Fruit fly (Drosophila melanogaster) whole organism, embryonic: ENCODE results near the gene CG2767.

ENCODE experiments used
- Bgb ChIP-seq: fragments of 200-800 bp; sonication (Bioruptor generic); IDR thresholded peaks from 2 replicates; pipeline ENCODE4 v1.3.6; 2022; ENCODE audit warnings: missing biosample characterization, missing genetic modification characterization; ENCODE audit not compliant: partially characterized antibody
- CG10321 ChIP-seq: fragments of 200-800 bp; sonication (Bioruptor generic); IDR thresholded peaks from 2 replicates; pipeline ENCODE4 v1.3.6; 2022; ENCODE audit warnings: missing biosample characterization, missing genetic modification characterization
- CG10565 ChIP-seq: fragments of 200-800 bp; sonication (Bioruptor generic); optimal IDR thresholded peaks from 3 replicates; lab custom pipeline; 2016; ENCODE audit warnings: missing biosample characterization, mild to moderate bottlenecking, missing genetic modification characterization
- CG10979 ChIP-seq: fragments of 200-800 bp; sonication (Bioruptor generic); optimal IDR thresholded peaks from 2 replicates; lab custom pipeline; 2018; ENCODE audit warnings: missing biosample characterization, mild to moderate bottlenecking, missing genetic modification characterization, moderate library complexity
- CG11398 ChIP-seq: fragments of 200-800 bp; sonication (Bioruptor generic); optimal IDR thresholded peaks from 2 replicates; lab custom pipeline; 2016; ENCODE audit warnings: missing biosample characterization, missing genetic modification characterization
- CG12104 ChIP-seq: fragments of 200-800 bp; sonication (Bioruptor generic); optimal IDR thresholded peaks from 3 replicates; lab custom pipeline; 2016; ENCODE audit warnings: missing biosample characterization, missing genetic modification characterization
- CG13123 ChIP-seq: fragments of 200-800 bp; sonication (Bioruptor generic); optimal IDR thresholded peaks from 2 replicates; lab custom pipeline; 2016; ENCODE audit warnings: missing biosample characterization, missing genetic modification characterization
- CG13894 ChIP-seq: fragments of 200-800 bp; sonication (Bioruptor generic); optimal IDR thresholded peaks from 3 replicates; lab custom pipeline; 2018; ENCODE audit warnings: missing biosample characterization, mild to moderate bottlenecking, missing genetic modification characterization, moderate library complexity
- CG14667 ChIP-seq: fragments of 200-800 bp; sonication (Bioruptor generic); IDR thresholded peaks from 2 replicates; pipeline ENCODE4 v1.3.6; 2022; ENCODE audit warnings: missing biosample characterization, missing genetic modification characterization
- CG14860 ChIP-seq: fragments of 200-800 bp; sonication (Bioruptor generic); IDR thresholded peaks from 3 replicates; pipeline ENCODE4 v1.3.6; 2022; ENCODE audit warnings: missing biosample characterization, missing genetic modification characterization; ENCODE audit not compliant: partially characterized antibody
- CG16815 ChIP-seq: fragments of 200-800 bp; sonication (Bioruptor generic); optimal IDR thresholded peaks from 3 replicates; lab custom pipeline; 2017; ENCODE audit warnings: missing biosample characterization, mild to moderate bottlenecking, missing genetic modification characterization
- CG17612 ChIP-seq: fragments of 200-800 bp; sonication (Bioruptor generic); IDR thresholded peaks from 2 replicates; pipeline ENCODE4 v1.3.6; 2022; ENCODE audit warnings: missing biosample characterization, missing genetic modification characterization
- CG18011 ChIP-seq: fragments of 200-800 bp; sonication (Bioruptor generic); optimal IDR thresholded peaks from 2 replicates; lab custom pipeline; 2017; ENCODE audit warnings: missing biosample characterization, missing genetic modification characterization, mild to moderate bottlenecking, moderate library complexity, missing genotype
- CG2116 ChIP-seq: fragments of 200-800 bp; sonication (Bioruptor generic); optimal IDR thresholded peaks from 3 replicates; lab custom pipeline; 2018; ENCODE audit warnings: missing biosample characterization, mild to moderate bottlenecking, missing genetic modification characterization
- CG2875 ChIP-seq: fragments of 200-800 bp; sonication (Bioruptor generic); optimal IDR thresholded peaks from 2 replicates; lab custom pipeline; 2017; ENCODE audit warnings: missing biosample characterization, mild to moderate bottlenecking, missing genetic modification characterization, missing genetic modification reagents
- CG2889 ChIP-seq: fragments of 200-800 bp; sonication (Bioruptor generic); IDR thresholded peaks from 3 replicates; pipeline ENCODE4 v1.3.6; 2022; ENCODE audit warnings: missing biosample characterization, missing genetic modification characterization
- CG32767 ChIP-seq: fragments of 200-800 bp; sonication (Bioruptor generic); IDR thresholded peaks from 2 replicates; pipeline ENCODE4 v1.3.6; 2022; ENCODE audit warnings: missing biosample characterization, missing genetic modification characterization
- CG33213 ChIP-seq: fragments of 200-800 bp; sonication (Bioruptor generic); optimal IDR thresholded peaks from 3 replicates; lab custom pipeline; 2016; ENCODE audit warnings: missing biosample characterization, missing genetic modification characterization
- CG34376 ChIP-seq: fragments of 200-800 bp; sonication (Bioruptor generic); optimal IDR thresholded peaks from 2 replicates; lab custom pipeline; 2018; ENCODE audit warnings: missing biosample characterization, mild to moderate bottlenecking, missing genetic modification characterization
- CG6272 ChIP-seq: fragments of 200-800 bp; sonication (Bioruptor generic); IDR thresholded peaks from 2 replicates; pipeline ENCODE4 v1.3.6; 2022; ENCODE audit warnings: missing biosample characterization, missing genetic modification characterization
- CG7786 ChIP-seq: fragments of 200-800 bp; sonication (Bioruptor generic); optimal IDR thresholded peaks from 2 replicates; lab custom pipeline; 2016; ENCODE audit warnings: missing biosample characterization, missing genetic modification characterization
- CG8765 ChIP-seq: fragments of 200-800 bp; sonication (Bioruptor generic); IDR thresholded peaks from 2 replicates; pipeline ENCODE4 v1.3.6; 2022; ENCODE audit warnings: missing biosample characterization, missing genetic modification characterization
- CG9797 ChIP-seq: fragments of 200-800 bp; sonication (Bioruptor generic); optimal IDR thresholded peaks from 3 replicates; lab custom pipeline; 2018; ENCODE audit warnings: missing biosample characterization, mild to moderate bottlenecking, missing genetic modification characterization
- E2f1 ChIP-seq: fragments of 200-800 bp; sonication (Bioruptor generic); IDR thresholded peaks from 2 replicates; pipeline ENCODE4 v1.3.6; 2022; ENCODE audit warnings: missing biosample characterization, missing genetic modification characterization
- ERR ChIP-seq: fragments of 200-800 bp; sonication (Bioruptor generic); optimal IDR thresholded peaks from 2 replicates; lab custom pipeline; 2016; ENCODE audit warnings: missing biosample characterization, missing genetic modification characterization
- HHEX ChIP-seq: fragments of 200-800 bp; sonication (Bioruptor generic); optimal IDR thresholded peaks from 3 replicates; lab custom pipeline; 2017; ENCODE audit warnings: missing biosample characterization, mild to moderate bottlenecking, missing genetic modification characterization, missing genetic modification reagents
- HmgD ChIP-seq: fragments of 200-800 bp; sonication (Bioruptor generic); optimal IDR thresholded peaks from 3 replicates; lab custom pipeline; 2016; ENCODE audit warnings: missing biosample characterization, missing genetic modification characterization
- MBD-R2 ChIP-seq: fragments of 200-800 bp; sonication (Bioruptor generic); IDR thresholded peaks from 2 replicates; pipeline ENCODE4 v1.3.6; 2022; ENCODE audit warnings: missing biosample characterization, missing genetic modification characterization
- Meics ChIP-seq: fragments of 200-800 bp; sonication (Bioruptor generic); optimal IDR thresholded peaks from 2 replicates; lab custom pipeline; 2017; ENCODE audit warnings: missing biosample characterization, mild to moderate bottlenecking, missing genetic modification characterization
- Six4 ChIP-seq: fragments of 200-800 bp; sonication (Bioruptor generic); optimal IDR thresholded peaks from 2 replicates; lab custom pipeline; 2016; ENCODE audit warnings: missing biosample characterization, missing genetic modification characterization
- Ssrp ChIP-seq: fragments of 200-800 bp; sonication (Bioruptor generic); optimal IDR thresholded peaks from 2 replicates; lab custom pipeline; 2018; ENCODE audit warnings: missing biosample characterization, mild to moderate bottlenecking, missing genetic modification characterization, moderate library complexity
- bab2 ChIP-seq: fragments of 200-800 bp; sonication (Bioruptor generic); optimal IDR thresholded peaks from 2 replicates; lab custom pipeline; 2016; ENCODE audit warnings: missing biosample characterization, missing genetic modification characterization
- bcd ChIP-seq: fragments of 200-800 bp; sonication (Bioruptor generic); optimal IDR thresholded peaks from 2 replicates; lab custom pipeline; 2017; ENCODE audit warnings: missing biosample characterization, mild to moderate bottlenecking, missing genetic modification characterization
- bowl ChIP-seq: fragments of 200-800 bp; sonication (Bioruptor generic); IDR thresholded peaks from 2 replicates; pipeline ENCODE4 v1.3.6; 2022; ENCODE audit warnings: missing biosample characterization, missing genetic modification characterization
- bsh ChIP-seq, 2 experiments: fragments of 200-800 bp; sonication (Bioruptor generic); optimal IDR thresholded peaks; 2 replicates each; lab custom pipeline; 2017 to 2018; ENCODE audit warnings: mild to moderate bottlenecking in 2 of 2, missing biosample characterization in 2 of 2, missing genetic modification characterization in 2 of 2, moderate library complexity in 1 of 2
- dimm ChIP-seq: fragments of 200-800 bp; sonication (Bioruptor generic); IDR thresholded peaks from 2 replicates; pipeline ENCODE4 v1.3.6; 2022; ENCODE audit warnings: missing biosample characterization, missing genetic modification characterization
- ems ChIP-seq: fragments of 200-800 bp; sonication (Bioruptor generic); optimal IDR thresholded peaks from 3 replicates; lab custom pipeline; 2016; ENCODE audit warnings: missing biosample characterization, missing genetic modification characterization
- eve ChIP-seq, 2 experiments: fragments of >200 bp; optimal IDR thresholded peaks; 2 replicates each; lab custom pipeline; 2017; ENCODE audit warnings: missing biosample characterization in 2 of 2, missing genetic modification characterization in 2 of 2
- gcm ChIP-seq: fragments of 200-800 bp; sonication (Bioruptor generic); optimal IDR thresholded peaks from 2 replicates; lab custom pipeline; 2019; ENCODE audit warnings: missing biosample characterization, mild to moderate bottlenecking, missing genetic modification characterization, moderate library complexity
- gsb ChIP-seq: fragments of 200-800 bp; sonication (Bioruptor generic); IDR thresholded peaks from 2 replicates; pipeline ENCODE4 v1.3.6; 2022; ENCODE audit warnings: missing biosample characterization, missing genetic modification characterization
- kni ChIP-seq: fragments of 200-800 bp; sonication (Bioruptor generic); optimal IDR thresholded peaks from 3 replicates; lab custom pipeline; 2017; ENCODE audit warnings: mild to moderate bottlenecking, missing biosample characterization, missing genetic modification reagents, missing genetic modification characterization
- nau ChIP-seq: fragments of 200-800 bp; sonication (Bioruptor generic); optimal IDR thresholded peaks from 3 replicates; lab custom pipeline; 2017; ENCODE audit warnings: missing biosample characterization, mild to moderate bottlenecking, missing genetic modification characterization, missing genetic modification reagents
- pho ChIP-seq: fragments of 200-800 bp; sonication (Bioruptor generic); optimal IDR thresholded peaks from 2 replicates; lab custom pipeline; 2016; ENCODE audit warnings: missing biosample characterization, missing genetic modification characterization
- sisA ChIP-seq: fragments of 200-800 bp; sonication (Bioruptor generic); IDR thresholded peaks from 2 replicates; pipeline ENCODE4 v1.3.6; 2022; ENCODE audit warnings: missing biosample characterization, missing genetic modification characterization
- so ChIP-seq: fragments of 200-800 bp; sonication (Bioruptor generic); IDR thresholded peaks from 3 replicates; pipeline ENCODE4 v1.3.6; 2022; ENCODE audit warnings: missing biosample characterization, missing genetic modification characterization
- tgo ChIP-seq: fragments of 200-800 bp; sonication (Bioruptor generic); IDR thresholded peaks from 3 replicates; pipeline ENCODE4 v1.3.6; 2022; ENCODE audit warnings: missing biosample characterization, missing genetic modification characterization
- tin ChIP-seq: fragments of 200-800 bp; sonication (Bioruptor generic); optimal IDR thresholded peaks from 3 replicates; lab custom pipeline; 2016; ENCODE audit warnings: missing biosample characterization, missing genetic modification characterization
- z ChIP-seq: fragments of 200-800 bp; sonication (Bioruptor generic); IDR thresholded peaks from 3 replicates; pipeline ENCODE4 v1.3.6; 2022; ENCODE audit warnings: missing biosample characterization, missing genetic modification characterization
- zfh2 ChIP-seq: fragments of 200-800 bp; sonication (Bioruptor generic); optimal IDR thresholded peaks from 2 replicates; lab custom pipeline; 2016; ENCODE audit warnings: missing biosample characterization, missing genetic modification characterization

CG2767 gene

DNA sequence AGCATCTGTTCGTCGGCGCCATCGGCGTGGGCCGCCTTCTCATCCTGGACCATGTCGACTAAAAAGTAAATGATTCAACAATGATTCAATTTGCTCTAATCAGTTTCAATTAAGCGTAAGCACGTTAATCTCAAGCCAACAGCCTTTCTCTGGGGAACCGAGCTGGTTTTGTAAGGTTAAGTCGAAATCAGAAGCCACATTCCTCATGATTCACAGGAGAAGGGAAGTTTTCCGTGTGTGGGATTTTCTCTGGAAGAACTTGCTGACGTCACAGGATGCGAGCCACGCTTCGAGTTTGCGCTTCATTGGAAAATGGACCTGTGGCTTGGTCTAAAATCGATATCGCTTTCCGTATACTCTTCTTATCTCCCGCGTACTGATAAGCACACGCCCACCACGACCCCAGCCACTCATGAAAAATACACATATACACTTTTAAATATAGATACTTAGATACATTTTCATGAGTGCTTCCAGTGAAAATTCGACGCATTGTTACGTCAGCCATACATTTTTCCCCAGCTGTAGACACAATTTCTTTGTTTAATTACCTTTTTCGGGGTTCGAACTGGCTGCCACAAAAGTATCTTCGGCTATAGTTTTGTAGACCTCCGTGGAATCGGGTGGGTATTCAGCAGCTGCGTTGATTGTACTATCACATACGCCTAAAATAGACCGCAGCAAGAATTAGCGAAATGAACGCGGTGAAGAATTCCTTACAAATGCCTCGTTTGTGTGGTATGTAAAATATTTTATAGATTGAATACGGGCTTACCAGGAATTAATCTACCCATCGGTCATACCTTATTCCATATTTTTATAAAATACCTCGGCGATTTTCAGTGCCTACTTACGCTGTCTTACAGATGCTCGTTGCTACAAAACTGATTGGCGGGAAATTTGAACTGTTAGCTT is 30.6 kb downstream of the CG2767 start (continued):
- TF ChIP-seq CG11398 = peak; percentile 9
- no peak for TF ChIP-seq bab2
- TF ChIP-seq eve (GFP tag; optimal IDR thresholded peaks at IDR 0.05; lab: Kevin White, UChicago) = peak in 1 of 2 experiments; percentile 89
- TF ChIP-seq CG12104 (GFP tag; lab: Kevin White, UChicago) = no peak
- TF ChIP-seq kni (GFP tag; lab: Kevin White, UChicago) = peak; percentile 57
- no peak for TF ChIP-seq CG10321 (GFP tag; lab: Robert Waterston, UW)
- no peak for TF ChIP-seq CG2889 (GFP tag; lab: Robert Waterston, UW)
- TF ChIP-seq gcm (GFP tag; lab: Kevin White, UChicago) = peak; percentile 42
- TF ChIP-seq sisA (GFP tag; lab: Robert Waterston, UW) = no peak
- peak; percentile 70 for TF ChIP-seq HmgD (GFP tag; lab: Kevin White, UChicago)
- TF ChIP-seq CG33213 = peak; percentile 69
- no peak for TF ChIP-seq bowl (GFP tag; lab: Robert Waterston, UW)
- TF ChIP-seq tin (GFP tag; lab: Kevin White, UChicago) = no peak
- no peak for TF ChIP-seq z (GFP tag; lab: Robert Waterston, UW)
- TF ChIP-seq CG14860 (GFP tag; lab: Robert Waterston, UW) = no peak
- no peak for TF ChIP-seq CG7786 (GFP tag; lab: Kevin White, UChicago)
- TF ChIP-seq Ssrp = no peak
- no peak for TF ChIP-seq CG13123 (GFP tag; lab: Kevin White, UChicago)
- no peak for TF ChIP-seq E2f1 (GFP tag; lab: Robert Waterston, UW)
- TF ChIP-seq dimm (GFP tag; lab: Robert Waterston, UW) = no peak
- TF ChIP-seq CG34376 = peak; percentile 86
- no peak for TF ChIP-seq ems
- TF ChIP-seq bcd (GFP tag; lab: Kevin White, UChicago) = peak; percentile 75
- TF ChIP-seq CG32767 = peak; percentile 58; the same call in 1 of the 2 replicates
- TF ChIP-seq bsh (GFP tag; optimal IDR thresholded peaks at IDR 0.05; lab: Kevin White, UChicago) = peak in 1 of 2 experiments; percentile 22
- peak; percentile 5 for TF ChIP-seq HHEX (GFP tag; lab: Kevin White, UChicago)
- TF ChIP-seq tgo (GFP tag; lab: Robert Waterston, UW) = no peak; the same call in 2 of the 3 replicates
- no peak for TF ChIP-seq CG8765 (GFP tag; lab: Robert Waterston, UW)
- TF ChIP-seq CG10979 = peak; percentile 5
- no peak for TF ChIP-seq Six4 (GFP tag; lab: Kevin White, UChicago)
- TF ChIP-seq pho (GFP tag; lab: Kevin White, UChicago) = peak; percentile 20
- TF ChIP-seq MBD-R2 (GFP tag; lab: Robert Waterston, UW) = peak; percentile 35; the same call in 1 of the 2 replicates
- no peak for TF ChIP-seq CG10565 (GFP tag; lab: Kevin White, UChicago)
- peak; percentile 28; the same call in 1 of the 2 replicates for TF ChIP-seq Bgb (GFP tag; lab: Robert Waterston, UW)
- TF ChIP-seq CG17612 (GFP tag; lab: Robert Waterston, UW) = no peak
- peak; percentile 36 for TF ChIP-seq CG2875
- TF ChIP-seq ERR = no peak
- TF ChIP-seq CG16815 = no peak
- TF ChIP-seq nau = peak; percentile 18
- no peak for TF ChIP-seq so (GFP tag; lab: Robert Waterston, UW)
- no peak for TF ChIP-seq CG6272 (GFP tag; lab: Robert Waterston, UW)
- peak; percentile 12 for TF ChIP-seq Meics
- peak; percentile 86 for TF ChIP-seq CG13894 (tag; lab: Kevin White, UChicago)
- peak; percentile 98 for TF ChIP-seq CG9797 (GFP tag; lab: Kevin White, UChicago)
- no peak for TF ChIP-seq CG14667 (GFP tag; lab: Robert Waterston, UW)
- peak; percentile 26 for TF ChIP-seq CG2116 (GFP tag; lab: Kevin White, UChicago)
- no peak for TF ChIP-seq zfh2 (GFP tag; lab: Kevin White, UChicago)
- TF ChIP-seq gsb = no peak
- TF ChIP-seq CG18011 (GFP tag; lab: Kevin White, UChicago) = peak; percentile 99
